Worm (Caenorhabditis elegans) whole organism, L4 larva: ENCODE measurements around the gene T28A8.6.

Experiments
- D1046.2 ChIP-seq: fragments of 200-800 bp; sonication (Bioruptor generic); IDR thresholded peaks from 2 replicates; pipeline ENCODE4 v1.3.6; 2022; ENCODE audit warnings: missing genetic modification characterization, missing compliant biosample characterization
- F49E8.2 ChIP-seq: sonication (generic microtip); optimal IDR thresholded peaks from 2 replicates; lab custom pipeline; 2016; ENCODE audit warnings: missing compliant biosample characterization, mild to moderate bottlenecking, missing genetic modification characterization, borderline replicate concordance
- R02D3.7 ChIP-seq: fragments of 150-350 bp; sonication (generic microtip); optimal IDR thresholded peaks from 3 replicates; lab custom pipeline; 2014; ENCODE audit warnings: missing biosample characterization, missing genetic modification characterization
- T26A8.4 ChIP-seq: fragments of 200-800 bp; sonication (Bioruptor generic); IDR thresholded peaks from 2 replicates; pipeline ENCODE4 v1.3.6; 2022; ENCODE audit warnings: missing genetic modification characterization, missing compliant biosample characterization
- Y75B8A.6 ChIP-seq: fragments of 200-800 bp; sonication (Bioruptor generic); IDR thresholded peaks from 2 replicates; pipeline ENCODE4 v1.3.6; 2022; ENCODE audit warnings: missing genetic modification reagents, missing genetic modification characterization, missing compliant biosample characterization
- ZK337.2 ChIP-seq: fragments of 200-800 bp; sonication (Bioruptor generic); IDR thresholded peaks from 2 replicates; pipeline ENCODE4 v1.3.6; 2022; ENCODE audit warnings: missing genetic modification reagents, missing genetic modification characterization, missing compliant biosample characterization
- ZK546.5 ChIP-seq, 2 experiments: sonication (generic microtip); optimal IDR thresholded peaks; 2 replicates each; lab custom pipeline; 2017; ENCODE audit warnings: missing biosample characterization in 2 of 2, missing genetic modification characterization in 2 of 2
- aly-2 ChIP-seq: sonication (generic microtip); optimal IDR thresholded peaks from 2 replicates; lab custom pipeline; 2018; ENCODE audit warnings: missing biosample characterization, missing genetic modification characterization
- ama-1 ChIP-seq: fragments of 150-350 bp; optimal IDR thresholded peaks from 2 replicates; lab custom pipeline; 2014; ENCODE audit warnings: inconsistent platforms, mixed read lengths
- arid-1 ChIP-seq: fragments of 200-800 bp; sonication (Bioruptor generic); conservative IDR thresholded peaks from 2 replicates; pipeline ENCODE4 v1.3.6; 2022; ENCODE audit warnings: missing genetic modification reagents, missing genetic modification characterization, missing compliant biosample characterization
- ceh-44 ChIP-seq: fragments of 200-800 bp; sonication (Bioruptor generic); IDR thresholded peaks from 2 replicates; pipeline ENCODE4 v1.3.6; 2022; ENCODE audit warnings: missing genetic modification reagents, missing genetic modification characterization, missing compliant biosample characterization
- ceh-62 ChIP-seq: sonication (generic microtip); optimal IDR thresholded peaks from 2 replicates; lab custom pipeline; 2017; ENCODE audit warnings: missing biosample characterization, missing genetic modification characterization
- cey-2 ChIP-seq: sonication (generic microtip); optimal IDR thresholded peaks from 3 replicates; lab custom pipeline; 2017; ENCODE audit warnings: missing genetic modification characterization, mild to moderate bottlenecking, missing compliant biosample characterization, antibody characterized with exemption, borderline replicate concordance; ENCODE audit not compliant: insufficient read depth
- daf-12 ChIP-seq: fragments of 150-350 bp; optimal IDR thresholded peaks from 2 replicates; lab custom pipeline; 2014; ENCODE audit warnings: missing biosample characterization, missing genetic modification reagents, missing genetic modification characterization
- daf-16 ChIP-seq, 3 experiments: sonication (generic microtip); optimal IDR thresholded peaks; 2 replicates each; lab custom pipeline; 2016 to 2017; ENCODE audit warnings: missing genetic modification characterization in 3 of 3, missing genetic modification reagents in 3 of 3, mild to moderate bottlenecking in 2 of 3, missing compliant biosample characterization in 2 of 3, missing biosample characterization in 1 of 3, moderate library complexity in 1 of 3
- daf-8 ChIP-seq: fragments of 200-800 bp; sonication (Bioruptor generic); IDR thresholded peaks from 2 replicates; pipeline ENCODE4 v1.3.6; 2022; ENCODE audit warnings: missing genetic modification characterization, missing compliant biosample characterization
- dmd-6 ChIP-seq: fragments of 200-800 bp; sonication (Bioruptor generic); IDR thresholded peaks from 2 replicates; pipeline ENCODE4 v1.3.6; 2022; ENCODE audit warnings: missing genetic modification reagents, missing genetic modification characterization, missing compliant biosample characterization
- dmd-9 ChIP-seq: fragments of 200-800 bp; sonication (Bioruptor generic); IDR thresholded peaks from 2 replicates; pipeline ENCODE4 v1.3.6; 2022; ENCODE audit warnings: missing genetic modification reagents, missing genetic modification characterization, missing compliant biosample characterization
- egl-27 ChIP-seq: sonication (generic microtip); optimal IDR thresholded peaks from 3 replicates; lab custom pipeline; 2017; ENCODE audit warnings: missing biosample characterization, missing genetic modification reagents, missing genetic modification characterization
- egl-43 ChIP-seq: fragments of 200-800 bp; sonication (Bioruptor generic); IDR thresholded peaks from 2 replicates; pipeline ENCODE4 v1.3.6; 2022; ENCODE audit warnings: missing genetic modification reagents, missing genetic modification characterization, missing compliant biosample characterization
- fkh-10 ChIP-seq: fragments of 150-350 bp; optimal IDR thresholded peaks from 2 replicates; lab custom pipeline; 2014; ENCODE audit warnings: missing biosample characterization, missing genetic modification reagents, missing genetic modification characterization
- gei-8 ChIP-seq: fragments of 200-800 bp; sonication (Bioruptor generic); optimal IDR thresholded peaks from 2 replicates; lab custom pipeline; 2018; ENCODE audit warnings: mild to moderate bottlenecking, missing genetic modification characterization, missing compliant biosample characterization
- hif-1 ChIP-seq, 2 experiments: sonication (generic microtip); optimal IDR thresholded peaks; 2 replicates each; lab custom pipeline; 2016 to 2017; ENCODE audit warnings: missing compliant biosample characterization in 2 of 2, missing genetic modification characterization in 2 of 2, missing genetic modification reagents in 2 of 2, missing genotype in 2 of 2, mild to moderate bottlenecking in 1 of 2
- hlh-30 ChIP-seq: sonication (generic microtip); optimal IDR thresholded peaks from 2 replicates; lab custom pipeline; 2017; ENCODE audit warnings: antibody characterized with exemption, mild to moderate bottlenecking, missing genetic modification characterization, missing compliant biosample characterization; ENCODE audit not compliant: insufficient read depth
- hmg-1.1 ChIP-seq: fragments of 200-800 bp; sonication (Bioruptor generic); IDR thresholded peaks from 2 replicates; pipeline ENCODE4 v1.3.6; 2022; ENCODE audit warnings: missing genetic modification reagents, missing genetic modification characterization, missing compliant biosample characterization
- lin-1 ChIP-seq: fragments of 200-800 bp; sonication (Bioruptor generic); IDR thresholded peaks from 2 replicates; pipeline ENCODE4 v1.3.6; 2022; ENCODE audit warnings: missing genetic modification reagents, missing genetic modification characterization, missing compliant biosample characterization
- lin-15B ChIP-seq: fragments of 150-350 bp; sonication (generic microtip); optimal IDR thresholded peaks from 3 replicates; lab custom pipeline; 2014; ENCODE audit warnings: missing biosample characterization, missing genetic modification characterization
- lin-39 ChIP-seq: fragments of 150-350 bp; optimal IDR thresholded peaks from 2 replicates; lab custom pipeline; 2014; ENCODE audit warnings: missing biosample characterization, missing genetic modification reagents, missing genetic modification characterization
- lir-3 ChIP-seq: sonication (generic microtip); optimal IDR thresholded peaks from 2 replicates; lab custom pipeline; 2016; ENCODE audit warnings: mild to moderate bottlenecking, missing genetic modification characterization, missing compliant biosample characterization
- lsy-2 ChIP-seq, 2 experiments: fragments of 150-350 bp in 1 of 2; sonication (generic microtip) in 1 of 2; optimal IDR thresholded peaks; 2 replicates each; lab custom pipeline; 2014 to 2017; ENCODE audit warnings: missing biosample characterization in 2 of 2, missing genetic modification characterization in 2 of 2
- mdt-29 ChIP-seq: fragments of 200-800 bp; sonication (Bioruptor generic); IDR thresholded peaks from 2 replicates; pipeline ENCODE4 v1.3.6; 2022; ENCODE audit warnings: missing genetic modification reagents, missing genetic modification characterization, missing compliant biosample characterization
- mep-1 ChIP-seq: fragments of 150-350 bp; sonication (generic microtip); optimal IDR thresholded peaks from 3 replicates; lab custom pipeline; 2014; ENCODE audit warnings: missing biosample characterization, missing genetic modification characterization
- mxl-3 ChIP-seq: fragments of 200-800 bp; sonication (Bioruptor generic); optimal IDR thresholded peaks from 2 replicates; lab custom pipeline; 2018; ENCODE audit warnings: mild to moderate bottlenecking, missing genetic modification characterization, missing compliant biosample characterization
- nhr-10 ChIP-seq: fragments of 150-350 bp; optimal IDR thresholded peaks from 2 replicates; lab custom pipeline; 2014; ENCODE audit warnings: missing biosample characterization, missing genetic modification characterization
- nhr-11 ChIP-seq: fragments of 150-350 bp; optimal IDR thresholded peaks from 2 replicates; lab custom pipeline; 2014; ENCODE audit warnings: missing biosample characterization, missing genetic modification characterization
- nhr-28 ChIP-seq: fragments of 150-350 bp; optimal IDR thresholded peaks from 2 replicates; lab custom pipeline; 2014; ENCODE audit warnings: missing biosample characterization, missing genetic modification characterization
- nhr-41 ChIP-seq: fragments of 200-800 bp; sonication (Bioruptor generic); IDR thresholded peaks from 2 replicates; pipeline ENCODE4 v1.3.6; 2022; ENCODE audit warnings: missing genetic modification reagents, missing genetic modification characterization, missing compliant biosample characterization
- nhr-42 ChIP-seq: fragments of 200-800 bp; sonication (Bioruptor generic); IDR thresholded peaks from 2 replicates; pipeline ENCODE4 v1.3.6; 2022; ENCODE audit warnings: missing genetic modification characterization, missing compliant biosample characterization
- nhr-6 ChIP-seq: fragments of 150-350 bp; optimal IDR thresholded peaks from 2 replicates; lab custom pipeline; 2014; ENCODE audit warnings: missing biosample characterization, missing genetic modification characterization
- nhr-77 ChIP-seq: fragments of 150-350 bp; optimal IDR thresholded peaks from 2 replicates; lab custom pipeline; 2014; ENCODE audit warnings: missing biosample characterization, missing genetic modification characterization
- rbr-2 ChIP-seq: sonication (generic microtip); optimal IDR thresholded peaks from 2 replicates; lab custom pipeline; 2016; ENCODE audit warnings: missing genotype, missing genetic modification characterization, missing compliant biosample characterization
- skn-1 ChIP-seq: fragments of 150-350 bp; optimal IDR thresholded peaks from 2 replicates; lab custom pipeline; 2014; ENCODE audit warnings: missing biosample characterization, missing genetic modification characterization
- spr-1 ChIP-seq: sonication (generic microtip); optimal IDR thresholded peaks from 2 replicates; lab custom pipeline; 2016; ENCODE audit warnings: mild to moderate bottlenecking, missing genetic modification characterization, missing compliant biosample characterization
- unc-39 ChIP-seq: sonication (generic microtip); optimal IDR thresholded peaks from 2 replicates; lab custom pipeline; 2017; ENCODE audit warnings: missing biosample characterization, missing genetic modification characterization
- zip-11 ChIP-seq: fragments of 200-800 bp; sonication (Bioruptor generic); IDR thresholded peaks from 2 replicates; pipeline ENCODE4 v1.3.6; 2022; ENCODE audit warnings: missing genetic modification characterization, missing compliant biosample characterization
- zip-2 ChIP-seq: fragments of 150-350 bp; optimal IDR thresholded peaks from 2 replicates; lab custom pipeline; 2014; ENCODE audit warnings: missing biosample characterization, missing genetic modification characterization

Gene T28A8.6

DNA sequence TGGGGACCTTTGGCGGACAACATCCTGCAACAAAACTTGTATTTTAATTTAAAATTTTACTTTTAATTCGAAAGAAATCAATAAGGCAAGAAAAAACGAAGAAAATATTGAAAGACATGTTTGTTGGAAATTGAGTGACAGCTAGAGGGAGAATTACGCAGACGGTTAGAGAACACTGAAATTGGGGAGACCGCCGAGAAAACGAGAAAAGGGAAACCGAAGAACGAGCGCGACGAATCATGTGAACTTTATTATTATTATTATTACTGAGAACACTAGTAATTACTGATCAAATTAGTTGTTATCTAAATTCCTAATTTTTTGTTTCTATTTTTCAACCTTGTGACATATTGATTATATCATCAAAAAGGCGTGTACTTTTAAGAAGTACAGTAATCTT is 50.0 kb downstream of the T28A8.6 start, which contains the start of gene mmad-1 (continued):
- peak; percentile 31 for TF ChIP-seq ama-1
- TF ChIP-seq egl-43 (GFP tag; lab: Robert Waterston, UW), result no peak
- TF ChIP-seq unc-39 (tag; lab: Kevin White, UChicago), result no peak
- no peak for TF ChIP-seq nhr-77 (tag; lab: Kevin White, UChicago)
- TF ChIP-seq lsy-2 (tag; optimal IDR thresholded peaks at IDR 0.05; lab: Kevin White, UChicago), result peak; percentile 19 to 64
- no peak for TF ChIP-seq spr-1 (tag; lab: Kevin White, UChicago)
- no peak for TF ChIP-seq ceh-62 (tag; lab: Kevin White, UChicago)
- TF ChIP-seq lin-15B (tag; lab: Kevin White, UChicago), result no peak
- peak; percentile 58 for TF ChIP-seq nhr-28 (tag; lab: Kevin White, UChicago)
- peak; percentile 35 for TF ChIP-seq rbr-2 (tag; lab: Kevin White, UChicago)
- no peak for TF ChIP-seq F49E8.2 (tag; lab: Kevin White, UChicago)
- TF ChIP-seq mdt-29, result peak; percentile 44; the same call in 1 of the 2 replicates
- TF ChIP-seq cey-2 (tag; lab: Kevin White, UChicago), result no peak
- peak; percentile 78 for TF ChIP-seq dmd-6 (GFP tag; lab: Robert Waterston, UW)
- TF ChIP-seq arid-1 (GFP tag; lab: Robert Waterston, UW), result 0 out of 2 replicates have a peak, but pooled peaks have one; percentile 16
- peak; percentile 6 for TF ChIP-seq mxl-3 (GFP tag; lab: Kevin White, UChicago)
- peak; percentile 59 for TF ChIP-seq nhr-6 (tag; lab: Kevin White, UChicago)
- no peak for TF ChIP-seq skn-1 (tag; lab: Kevin White, UChicago)
- TF ChIP-seq hlh-30 (tag; lab: Kevin White, UChicago), result peak; percentile 84
- no peak for TF ChIP-seq nhr-10
- peak in 1 of 2 experiments; percentile 16 for TF ChIP-seq daf-16 (GFP tag; optimal IDR thresholded peaks at IDR 0.05; lab: Kevin White, UChicago)
- TF ChIP-seq daf-16 (tag; optimal IDR thresholded peaks at IDR 0.05; lab: Kevin White, UChicago), result peak; percentile 87
- no peak for TF ChIP-seq lin-39
- no peak for TF ChIP-seq nhr-42 (GFP tag; lab: Robert Waterston, UW)

DNA sequence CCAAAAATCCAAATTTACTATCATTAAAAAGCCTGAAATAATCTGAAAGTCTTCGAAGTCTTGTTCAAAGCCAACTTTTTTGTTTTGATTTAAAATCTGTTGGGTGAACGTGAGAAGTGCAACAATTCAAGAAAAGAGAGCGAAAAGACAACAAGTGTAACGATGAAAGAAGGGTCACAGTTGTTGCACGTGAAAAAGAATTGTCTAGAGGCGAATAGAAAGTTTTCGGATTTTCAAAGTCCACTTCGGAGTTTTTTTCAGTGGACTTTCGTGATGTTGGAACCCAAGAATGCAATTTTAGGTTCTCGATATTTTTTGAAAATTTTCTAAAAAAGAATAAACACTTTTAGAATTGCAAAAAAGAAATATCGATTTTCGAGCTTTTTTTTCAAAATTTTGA is 51.0 kb downstream of the T28A8.6 start:
- TF ChIP-seq nhr-11 (tag; lab: Kevin White, UChicago), result no peak
- no peak for TF ChIP-seq zip-2 (tag; lab: Kevin White, UChicago)
- no peak for TF ChIP-seq Y75B8A.6 (GFP tag; lab: Robert Waterston, UW)
- no peak for TF ChIP-seq lir-3
- peak in 1 of 2 experiments; percentile 93 for TF ChIP-seq hif-1 (tag; optimal IDR thresholded peaks at IDR 0.05; lab: Kevin White, UChicago)
- no peak for TF ChIP-seq fkh-10 (GFP tag; lab: Kevin White, UChicago)
- no peak for TF ChIP-seq daf-8 (GFP tag; lab: Robert Waterston, UW)
- peak in 1 of 2 experiments; percentile 24 for TF ChIP-seq lsy-2 (tag; optimal IDR thresholded peaks at IDR 0.05; lab: Kevin White, UChicago)
- TF ChIP-seq nhr-6 (tag; lab: Kevin White, UChicago), result no peak
- no peak for TF ChIP-seq ZK546.5 (tag; optimal IDR thresholded peaks at IDR 0.05; lab: Kevin White, UChicago)
- no peak for TF ChIP-seq ceh-44 (GFP tag; lab: Robert Waterston, UW)
- no peak for TF ChIP-seq zip-11 (GFP tag; lab: Robert Waterston, UW)
- no peak for TF ChIP-seq rbr-2 (tag; lab: Kevin White, UChicago)
- TF ChIP-seq gei-8 (GFP tag; lab: Kevin White, UChicago), result no peak
- TF ChIP-seq R02D3.7 (tag; lab: Kevin White, UChicago), result no peak
- TF ChIP-seq dmd-9 (GFP tag; lab: Robert Waterston, UW), result no peak
- TF ChIP-seq daf-12 (tag; lab: Kevin White, UChicago), result no peak
- TF ChIP-seq hlh-30 (tag; lab: Kevin White, UChicago), result peak; percentile 68
- no peak for TF ChIP-seq egl-27 (tag; lab: Kevin White, UChicago)
- TF ChIP-seq aly-2, result no peak
- no peak for TF ChIP-seq T26A8.4 (GFP tag; lab: Robert Waterston, UW)
- TF ChIP-seq mep-1, result no peak
- TF ChIP-seq mdt-29, result 0 out of 2 replicates have a peak, but pooled peaks have one; percentile 32
- TF ChIP-seq cey-2 (tag; lab: Kevin White, UChicago), result no peak
- no peak for TF ChIP-seq hmg-1.1
- no peak for TF ChIP-seq ZK337.2
- no peak for TF ChIP-seq lin-1 (GFP tag; lab: Robert Waterston, UW)
- no peak for TF ChIP-seq nhr-41 (GFP tag; lab: Robert Waterston, UW)
- TF ChIP-seq D1046.2 (GFP tag; lab: Robert Waterston, UW), result no peak
